Fruit fly (Drosophila melanogaster): Measurements from ENCODE around the gene Prestin.
A peak's percentile ranks its signal among the peaks of the same experiment; 100 is the strongest.

The Prestin gene

DNA sequence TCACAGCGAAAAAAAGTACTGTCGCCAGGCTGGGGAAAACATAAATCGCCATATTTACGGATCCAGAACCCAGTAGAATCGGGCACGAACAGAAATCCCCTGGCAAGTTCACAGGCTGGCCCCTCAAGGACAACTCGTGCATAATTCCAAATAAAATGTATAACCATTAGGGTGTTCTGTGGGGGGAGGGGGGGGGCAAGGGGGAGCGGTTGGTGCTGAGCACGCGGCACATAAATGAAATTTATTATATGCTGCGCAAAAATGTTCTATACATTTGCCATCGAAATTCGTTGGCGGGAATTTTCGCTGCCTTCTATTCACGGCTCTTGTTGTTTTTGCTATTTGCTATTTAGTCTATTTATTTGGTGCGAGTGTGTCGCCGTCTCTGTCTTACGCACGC, 40.6 kb upstream of the Prestin start (continued):
- TF ChIP-seq Bgb (GFP tag; IDR thresholded peaks at IDR 0.05; ENCODE audit: partially characterized antibody) (peak; percentile 15; the same call in 1 of the 2 replicates), CG34224 (GFP tag; IDR thresholded peaks at IDR 0.05; ENCODE audit: partially characterized antibody) (no peak), Pdp1 (GFP tag; optimal IDR thresholded peaks at IDR 0.05) (no peak), CG1832 (GFP tag; optimal IDR thresholded peaks at IDR 0.05) (peak; percentile 14), CG17802 (tag; optimal IDR thresholded peaks at IDR 0.05) (no peak), ac (GFP tag; optimal IDR thresholded peaks at IDR 0.05) (no peak), Adf1 (GFP tag; IDR thresholded peaks at IDR 0.05) (peak; percentile 19), ewg (GFP tag; optimal IDR thresholded peaks at IDR 0.05) (no peak)

DNA sequence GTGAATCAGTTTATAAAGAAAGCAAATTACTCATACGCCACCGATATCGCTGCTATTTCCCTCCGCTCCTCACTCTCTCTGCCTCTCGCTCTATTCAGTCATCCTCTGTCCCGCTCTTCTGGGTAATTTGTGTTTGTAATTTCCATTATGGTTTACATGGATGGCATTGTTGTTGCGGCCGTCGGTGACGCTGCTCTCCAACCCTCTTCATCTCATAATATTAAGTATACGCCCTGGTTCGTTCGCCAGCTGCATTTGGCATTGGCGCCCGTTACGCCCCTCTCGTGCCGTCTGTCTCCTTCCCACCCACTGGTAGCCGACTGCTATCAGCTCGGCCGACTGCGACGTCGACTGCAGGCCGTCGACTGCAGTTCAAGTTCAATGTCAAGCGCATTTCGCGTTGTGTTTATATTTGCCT, 39.7 kb upstream of the Prestin start:
- TF ChIP-seq vvl (GFP tag; IDR thresholded peaks at IDR 0.05) (no peak), CG18599 (GFP tag; optimal IDR thresholded peaks at IDR 0.05) (peak; percentile 18), fd96Cb (tag; optimal IDR thresholded peaks at IDR 0.05) (no peak), sens (GFP tag) (peak; percentile 51), Blimp-1 (GFP tag; optimal IDR thresholded peaks at IDR 0.05) (no peak), CG1529 (GFP tag; optimal IDR thresholded peaks at IDR 0.05) (no peak), E2f1 (GFP tag; IDR thresholded peaks at IDR 0.05) (no peak), Oaz (GFP tag; IDR thresholded peaks at IDR 0.05) (no peak), toy (GFP tag; IDR thresholded peaks at IDR 0.05) (0 out of 2 replicates have a peak, but pooled peaks have one; percentile 10), Dbx (GFP tag; IDR thresholded peaks at IDR 0.05) (0 out of 3 replicates have a peak, but pooled peaks have one; percentile 9), CG7372 (GFP tag; IDR thresholded peaks at IDR 0.05) (0 out of 2 replicates have a peak, but pooled peaks have one; percentile 26), cwo (GFP tag; optimal IDR thresholded peaks at IDR 0.05) (peak; percentile 33), sqz (GFP tag; optimal IDR thresholded peaks at IDR 0.05) (no peak), Taf1 (GFP tag; IDR thresholded peaks at IDR 0.05) (no peak), rib (GFP tag; IDR thresholded peaks at IDR 0.05) (0 out of 2 replicates have a peak, but pooled peaks have one; percentile 37), Med (GFP tag) (peak; percentile 51), Adf1 (GFP tag; IDR thresholded peaks at IDR 0.05) (peak; percentile 61), CG8290 (GFP tag; optimal IDR thresholded peaks at IDR 0.05) (no peak), CG8290 (tag; optimal IDR thresholded peaks at IDR 0.05) (peak in 1 of 2 experiments; percentile 1), Antp (GFP tag; optimal IDR thresholded peaks at IDR 0.05) (no peak), crol (GFP tag; IDR thresholded peaks at IDR 0.05) (peak; percentile 54; the same call in 1 of the 2 replicates), ranshi (GFP tag; IDR thresholded peaks at IDR 0.05) (no peak), Poxn (GFP tag; IDR thresholded peaks at IDR 0.05) (no peak), CG13296 (GFP tag; optimal IDR thresholded peaks at IDR 0.05) (no peak), ftz-f1 (GFP tag; optimal IDR thresholded peaks at IDR 0.05) (peak; percentile 56), CG12299 (tag; optimal IDR thresholded peaks at IDR 0.05) (no peak), sna (GFP tag; IDR thresholded peaks at IDR 0.05; ENCODE audit: partially characterized antibody) (no peak), lab (GFP tag; optimal IDR thresholded peaks at IDR 0.05) (peak; percentile 25), pzg (GFP tag; optimal IDR thresholded peaks at IDR 0.05) (no peak), lola (GFP tag; optimal IDR thresholded peaks at IDR 0.05) (no peak), CG1832 (GFP tag; optimal IDR thresholded peaks at IDR 0.05) (peak; percentile 42), sob (GFP tag; IDR thresholded peaks at IDR 0.05) (peak; percentile 25; the same call in 1 of the 2 replicates), CoRest (tag; optimal IDR thresholded peaks at IDR 0.05) (no peak), dysf (GFP tag; IDR thresholded peaks at IDR 0.05) (0 out of 3 replicates have a peak, but pooled peaks have one; percentile 7), Trl (optimal IDR thresholded peaks at IDR 0.05) (peak in 1 of 2 experiments; percentile 7), Trl (GFP tag; optimal IDR thresholded peaks at IDR 0.05) (no peak), mam (GFP tag; optimal IDR thresholded peaks at IDR 0.05) (no peak), nom (GFP tag; optimal IDR thresholded peaks at IDR 0.05) (peak; percentile 11), Gsc (GFP tag; IDR thresholded peaks at IDR 0.05) (no peak), CG12769 (tag; optimal IDR thresholded peaks at IDR 0.05) (peak; percentile 7)
